Worm (Caenorhabditis elegans) whole organism, L1 larva: Measurements from ENCODE around the gene gut-2.

ENCODE experiments used
- C34B4.2 ChIP-seq: sonication (generic microtip); optimal IDR thresholded peaks from 2 replicates; lab custom pipeline; 2017; ENCODE audit warnings: mild to moderate bottlenecking, missing genetic modification characterization, missing compliant biosample characterization
- Y116A8C.19 ChIP-seq: sonication (generic microtip); optimal IDR thresholded peaks from 2 replicates; lab custom pipeline; 2016; ENCODE audit warnings: missing compliant biosample characterization, missing genetic modification characterization, borderline replicate concordance
- aha-1 ChIP-seq: fragments of 150-350 bp; optimal IDR thresholded peaks from 2 replicates; lab custom pipeline; 2014; ENCODE audit warnings: missing biosample characterization, missing genetic modification characterization
- aly-2 ChIP-seq: fragments of 150-350 bp; optimal IDR thresholded peaks from 2 replicates; lab custom pipeline; 2014; ENCODE audit warnings: missing biosample characterization, missing genetic modification characterization
- blmp-1 ChIP-seq: fragments of 150-350 bp; optimal IDR thresholded peaks from 2 replicates; lab custom pipeline; 2014; ENCODE audit warnings: missing biosample characterization, missing genetic modification characterization
- ceh-63 ChIP-seq: fragments of 200-800 bp; sonication (Bioruptor generic); optimal IDR thresholded peaks from 2 replicates; lab custom pipeline; 2018; ENCODE audit warnings: mild to moderate bottlenecking, missing genetic modification characterization, missing compliant biosample characterization
- ceh-8 ChIP-seq: fragments of 200-800 bp; sonication (Bioruptor generic); optimal IDR thresholded peaks from 2 replicates; lab custom pipeline; 2018; ENCODE audit warnings: mild to moderate bottlenecking, missing genetic modification characterization, moderate library complexity, missing compliant biosample characterization
- ceh-82 ChIP-seq, 3 experiments: fragments of 150-350 bp in 1 of 3; sonication (generic microtip) in 2 of 3; optimal IDR thresholded peaks; 2 replicates each; lab custom pipeline; 2014 to 2017; ENCODE audit warnings: missing biosample characterization in 3 of 3, missing genetic modification characterization in 3 of 3
- ceh-90 ChIP-seq: sonication (generic microtip); optimal IDR thresholded peaks from 2 replicates; lab custom pipeline; 2016; ENCODE audit warnings: missing genetic modification characterization, missing compliant biosample characterization
- ces-1 ChIP-seq: fragments of 150-350 bp; optimal IDR thresholded peaks from 2 replicates; lab custom pipeline; 2014; ENCODE audit warnings: missing biosample characterization, missing genetic modification reagents, missing genetic modification characterization
- dpl-1 ChIP-seq, 3 experiments: fragments of 150-350 bp in 2 of 3; sonication (generic microtip) in 1 of 3; optimal IDR thresholded peaks; 2 replicates each; lab custom pipeline; 2014 to 2017; ENCODE audit warnings: missing biosample characterization in 3 of 3, missing genetic modification characterization in 3 of 3, missing genetic modification reagents in 3 of 3
- efl-3 ChIP-seq: fragments of 200-800 bp; sonication (Bioruptor generic); optimal IDR thresholded peaks from 2 replicates; lab custom pipeline; 2018; ENCODE audit warnings: mild to moderate bottlenecking, missing genetic modification characterization, missing compliant biosample characterization
- elt-2 ChIP-seq: sonication (generic microtip); optimal IDR thresholded peaks from 2 replicates; lab custom pipeline; 2016; ENCODE audit warnings: missing genetic modification characterization, mild to moderate bottlenecking, inconsistent platforms, missing compliant biosample characterization, missing genetic modification reagents
- elt-3 ChIP-seq, 6 experiments: fragments of 150-350 bp in 1 of 6; sonication (generic microtip); optimal IDR thresholded peaks; 2 replicates each; lab custom pipeline; 2017 to 2018; ENCODE audit warnings: missing biosample characterization in 6 of 6, missing genetic modification characterization in 6 of 6, inconsistent platforms in 1 of 6
- ets-5 ChIP-seq: fragments of 200-800 bp; sonication (Bioruptor generic); IDR thresholded peaks from 2 replicates; pipeline ENCODE4 v1.3.6; 2022; ENCODE audit warnings: missing genetic modification characterization, missing compliant biosample characterization
- fkh-8 ChIP-seq: sonication (generic microtip); optimal IDR thresholded peaks from 2 replicates; lab custom pipeline; 2016; ENCODE audit warnings: mild to moderate bottlenecking, missing genetic modification characterization, missing compliant biosample characterization
- fos-1 ChIP-seq: fragments of 150-350 bp; optimal IDR thresholded peaks from 2 replicates; lab custom pipeline; 2014; ENCODE audit warnings: missing biosample characterization, missing genetic modification characterization
- hlh-4 ChIP-seq: sonication (generic microtip); optimal IDR thresholded peaks from 2 replicates; lab custom pipeline; 2016; ENCODE audit warnings: mild to moderate bottlenecking, missing genetic modification characterization, missing compliant biosample characterization
- irx-1 ChIP-seq: sonication (generic microtip); optimal IDR thresholded peaks from 2 replicates; lab custom pipeline; 2016; ENCODE audit warnings: missing genetic modification characterization, missing compliant biosample characterization
- lin-13 ChIP-seq: fragments of 150-350 bp; optimal IDR thresholded peaks from 2 replicates; lab custom pipeline; 2014; ENCODE audit warnings: missing biosample characterization, missing genetic modification reagents, missing genetic modification characterization
- lin-14 ChIP-seq: fragments of 200-800 bp; sonication (Bioruptor generic); optimal IDR thresholded peaks from 2 replicates; lab custom pipeline; 2018; ENCODE audit warnings: mild to moderate bottlenecking, missing genetic modification characterization, moderate library complexity, missing compliant biosample characterization
- lin-15B ChIP-seq: fragments of 150-350 bp; sonication (generic microtip); optimal IDR thresholded peaks from 3 replicates; lab custom pipeline; 2014; ENCODE audit warnings: missing biosample characterization, missing genetic modification characterization
- lir-3 ChIP-seq: sonication (generic microtip); optimal IDR thresholded peaks from 2 replicates; lab custom pipeline; 2016; ENCODE audit warnings: mild to moderate bottlenecking, missing genetic modification characterization, moderate library complexity, missing compliant biosample characterization; ENCODE audit not compliant: poor library complexity
- lsy-2 ChIP-seq, 2 experiments: fragments of 150-350 bp; optimal IDR thresholded peaks; 2 replicates each; lab custom pipeline; 2014; ENCODE audit warnings: missing biosample characterization in 2 of 2, missing genetic modification characterization in 2 of 2
- mdl-1 ChIP-seq, 2 experiments: fragments of 150-350 bp; optimal IDR thresholded peaks; 2 replicates each; lab custom pipeline; 2014 to 2017; ENCODE audit warnings: missing biosample characterization in 2 of 2, missing genetic modification characterization in 2 of 2, inconsistent platforms in 1 of 2
- mef-2 ChIP-seq: fragments of 150-350 bp; optimal IDR thresholded peaks from 2 replicates; lab custom pipeline; 2014; ENCODE audit warnings: missing biosample characterization, missing genetic modification characterization
- nhr-11 ChIP-seq: fragments of 150-350 bp; optimal IDR thresholded peaks from 2 replicates; lab custom pipeline; 2014; ENCODE audit warnings: missing biosample characterization, missing genetic modification characterization
- nhr-12 ChIP-seq: sonication (generic microtip); optimal IDR thresholded peaks from 2 replicates; lab custom pipeline; 2017; ENCODE audit warnings: missing biosample characterization, missing genetic modification characterization
- nhr-237 ChIP-seq: fragments of 150-350 bp; optimal IDR thresholded peaks from 2 replicates; lab custom pipeline; 2014; ENCODE audit warnings: missing biosample characterization, missing genetic modification characterization
- nhr-47 ChIP-seq: sonication (generic microtip); optimal IDR thresholded peaks from 2 replicates; lab custom pipeline; 2016; ENCODE audit warnings: mild to moderate bottlenecking, missing genetic modification characterization, moderate library complexity, missing compliant biosample characterization
- nhr-71 ChIP-seq: sonication (generic microtip); optimal IDR thresholded peaks from 2 replicates; lab custom pipeline; 2016; ENCODE audit warnings: mild to moderate bottlenecking, missing genetic modification characterization, moderate library complexity, missing compliant biosample characterization
- nhr-85 ChIP-seq: sonication (generic microtip); peaks from one replicate; lab custom pipeline; 2016; ENCODE audit warnings: missing genetic modification characterization, inconsistent platforms, missing compliant biosample characterization
- pag-3 ChIP-seq: sonication (generic microtip); optimal IDR thresholded peaks from 2 replicates; lab custom pipeline; 2017; ENCODE audit warnings: missing genetic modification characterization, mild to moderate bottlenecking, missing compliant biosample characterization, antibody characterized with exemption, borderline replicate concordance; ENCODE audit not compliant: insufficient read depth
- pqm-1 ChIP-seq: sonication (generic microtip); optimal IDR thresholded peaks from 3 replicates; lab custom pipeline; 2017; ENCODE audit warnings: missing biosample characterization, missing genetic modification characterization
- rnt-1 ChIP-seq: sonication (generic microtip); optimal IDR thresholded peaks from 2 replicates; lab custom pipeline; 2016; ENCODE audit warnings: mild to moderate bottlenecking, missing genetic modification characterization, moderate library complexity, missing compliant biosample characterization
- skn-1 ChIP-seq: fragments of 150-350 bp; optimal IDR thresholded peaks from 2 replicates; lab custom pipeline; 2014; ENCODE audit warnings: missing biosample characterization, missing genetic modification characterization
- snu-23 ChIP-seq: sonication (generic microtip); optimal IDR thresholded peaks from 2 replicates; lab custom pipeline; 2016; ENCODE audit warnings: missing genetic modification characterization, missing compliant biosample characterization
- tbx-2 ChIP-seq: sonication (generic microtip); optimal IDR thresholded peaks from 2 replicates; lab custom pipeline; 2016; ENCODE audit warnings: missing genetic modification characterization, missing compliant biosample characterization
- unc-62 ChIP-seq: fragments of 150-350 bp; optimal IDR thresholded peaks from 2 replicates; lab custom pipeline; 2014; ENCODE audit warnings: missing biosample characterization, missing genetic modification reagents, missing genetic modification characterization
- unc-86 ChIP-seq: sonication (generic microtip); optimal IDR thresholded peaks from 2 replicates; lab custom pipeline; 2016; ENCODE audit warnings: missing genetic modification characterization, missing compliant biosample characterization
- unc-98 ChIP-seq: fragments of 200-800 bp; sonication (Bioruptor generic); IDR thresholded peaks from 2 replicates; pipeline ENCODE4 v1.3.6; 2022; ENCODE audit warnings: missing genetic modification characterization, missing compliant biosample characterization
- vab-15 ChIP-seq: sonication (generic microtip); optimal IDR thresholded peaks from 2 replicates; lab custom pipeline; 2017; ENCODE audit warnings: missing genotype, mild to moderate bottlenecking, missing genetic modification characterization, missing compliant biosample characterization
- xbp-1 ChIP-seq: sonication (generic microtip); optimal IDR thresholded peaks from 2 replicates; lab custom pipeline; 2016; ENCODE audit warnings: missing genetic modification characterization, missing compliant biosample characterization
- zag-1 ChIP-seq: fragments of 150-350 bp; optimal IDR thresholded peaks from 2 replicates; lab custom pipeline; 2014; ENCODE audit warnings: missing biosample characterization, missing genetic modification characterization
- zip-4 ChIP-seq: fragments of 200-800 bp; sonication (Bioruptor generic); optimal IDR thresholded peaks from 2 replicates; lab custom pipeline; 2018; ENCODE audit warnings: mild to moderate bottlenecking, missing genetic modification characterization, moderate library complexity, missing compliant biosample characterization
- ztf-11 ChIP-seq, 2 experiments: sonication (generic microtip); optimal IDR thresholded peaks; 2 replicates each; lab custom pipeline; 2016 to 2017; ENCODE audit warnings: missing genetic modification characterization in 2 of 2, missing biosample characterization in 1 of 2, missing compliant biosample characterization in 1 of 2

The gut-2 gene

ce11 chrV:13462974-13463373, 34.5 kb upstream of the gut-2 start, which contains the start of gene frm-10 (continued):
- TF ChIP-seq elt-2 (peak; percentile 88), unc-86 (tag; lab: Kevin White, UChicago) (peak; percentile 26), irx-1 (tag; lab: Kevin White, UChicago) (no peak), zip-4 (peak; percentile 96), vab-15 (tag; lab: Kevin White, UChicago) (no peak), nhr-12 (tag; lab: Kevin White, UChicago) (no peak), lin-15B (no peak), fkh-8 (tag; lab: Kevin White, UChicago) (peak; percentile 60), unc-98 (GFP tag; lab: Robert Waterston, UW) (no peak), lin-13 (GFP tag; lab: Kevin White, UChicago) (peak; percentile 43), elt-3 (tag; optimal IDR thresholded peaks at IDR 0.05; lab: Kevin White, UChicago) (peak in 2 of 6 experiments; percentile 33 to 45), ceh-63 (GFP tag; lab: Kevin White, UChicago) (no peak), ceh-8 (GFP tag; lab: Kevin White, UChicago) (no peak), ets-5 (GFP tag; lab: Robert Waterston, UW) (no peak), ztf-11 (tag; optimal IDR thresholded peaks at IDR 0.05; lab: Kevin White, UChicago) (no peak), nhr-47 (tag; lab: Kevin White, UChicago) (peak; percentile 65), Y116A8C.19 (tag; lab: Kevin White, UChicago) (no peak), rnt-1 (tag; lab: Kevin White, UChicago) (peak; percentile 72)

DNA sequence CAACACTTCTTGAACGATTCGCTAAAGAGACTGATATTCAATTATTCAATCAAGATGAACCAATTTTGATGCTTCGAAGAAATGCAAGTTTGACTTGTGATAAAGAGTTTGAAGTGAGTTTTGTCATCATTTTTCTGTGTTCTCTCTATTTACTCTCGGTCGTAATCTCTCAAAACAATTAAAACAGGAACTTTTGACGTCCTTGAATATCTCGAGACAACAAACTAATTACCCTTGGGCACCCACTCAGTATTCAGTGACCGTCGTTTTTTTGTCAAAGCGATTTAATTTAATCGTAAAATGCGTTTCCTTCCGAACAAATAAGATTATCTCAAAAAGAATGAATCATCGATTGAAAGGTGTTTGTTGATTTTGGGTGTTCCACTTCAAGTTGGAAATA, 33.4 kb upstream of the gut-2 start:
- TF ChIP-seq skn-1 (tag; lab: Kevin White, UChicago), result peak; percentile 73
- peak; percentile 65 for TF ChIP-seq lin-14
- peak in 1 of 2 experiments; percentile 8 for TF ChIP-seq lsy-2 (tag; optimal IDR thresholded peaks at IDR 0.05; lab: Kevin White, UChicago)
- no peak for TF ChIP-seq mdl-1 (tag; optimal IDR thresholded peaks at IDR 0.05; lab: Kevin White, UChicago)
- peak in 1 of 6 experiments; percentile 1 for TF ChIP-seq elt-3 (tag; optimal IDR thresholded peaks at IDR 0.05; lab: Kevin White, UChicago)
- peak; percentile 35 for TF ChIP-seq blmp-1 (tag; lab: Kevin White, UChicago)
- peak; percentile 4 for TF ChIP-seq snu-23 (GFP tag; lab: Kevin White, UChicago)
- TF ChIP-seq nhr-85 (tag; lab: Kevin White, UChicago), result peak; percentile 67
- TF ChIP-seq rnt-1 (tag; lab: Kevin White, UChicago), result peak; percentile 1
- TF ChIP-seq lin-15B, result no peak
- no peak for TF ChIP-seq aly-2 (tag; lab: Kevin White, UChicago)
- TF ChIP-seq dpl-1 (GFP tag; optimal IDR thresholded peaks at IDR 0.05; lab: Kevin White, UChicago), result peak in 1 of 3 experiments; percentile 1
- peak; percentile 20 for TF ChIP-seq nhr-71 (tag; lab: Kevin White, UChicago)

DNA sequence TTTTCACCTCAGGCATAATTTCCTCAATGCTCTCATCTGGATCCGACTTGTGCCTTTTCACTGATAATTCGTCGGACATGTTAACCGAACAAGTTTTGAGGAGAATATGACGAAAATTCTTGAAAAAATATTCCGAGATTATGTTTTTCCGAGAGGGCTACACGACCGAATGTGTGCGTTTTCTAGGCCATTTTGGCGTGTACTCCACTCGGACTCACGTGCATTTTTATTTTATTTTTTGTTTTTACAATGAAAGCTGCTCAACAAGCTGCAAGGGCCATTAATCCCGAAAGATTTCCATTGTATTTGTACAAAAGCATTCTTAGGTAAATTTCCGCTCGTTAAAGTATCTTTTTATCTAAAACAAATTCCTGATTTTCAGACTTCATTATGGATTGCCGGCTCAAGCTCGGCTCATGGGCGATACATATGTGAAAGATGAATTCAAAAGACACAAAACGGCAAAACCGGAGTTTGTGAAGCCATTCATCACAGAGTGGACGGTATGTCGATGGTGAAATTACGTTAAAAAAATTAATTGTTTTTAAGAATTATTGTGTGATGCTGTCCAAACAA, 29.2 kb upstream of the gut-2 start, which contains the start of the genes F25H9.6 and F25H9.7:
Gene F25H9.6 (minus strand): TSS at position 172 of the 576 bp plus-strand sequence.
Gene F25H9.7 (plus strand): TSS at position 187 of the 576 bp plus-strand sequence.
- TF ChIP-seq fos-1 (tag; lab: Kevin White, UChicago) (peak; percentile 72), efl-3 (peak; percentile 88), ceh-82 (tag; optimal IDR thresholded peaks at IDR 0.05; lab: Kevin White, UChicago) (peak; percentile 78 to 93 (median 80)), C34B4.2 (peak; percentile 75), aha-1 (tag; lab: Kevin White, UChicago) (no peak), lir-3 (tag; lab: Kevin White, UChicago) (peak; percentile 99), ets-5 (GFP tag; lab: Robert Waterston, UW) (no peak), ceh-90 (peak; percentile 95), tbx-2 (peak; percentile 97), nhr-237 (tag; lab: Kevin White, UChicago) (no peak), hlh-4 (tag; lab: Kevin White, UChicago) (peak; percentile 87), pqm-1 (tag; lab: Kevin White, UChicago) (peak; percentile 28), lsy-2 (tag; optimal IDR thresholded peaks at IDR 0.05; lab: Kevin White, UChicago) (peak; percentile 79 to 87), xbp-1 (tag; lab: Kevin White, UChicago) (peak; percentile 91), nhr-12 (tag; lab: Kevin White, UChicago) (no peak), unc-62 (GFP tag; lab: Kevin White, UChicago) (no peak), mef-2 (peak; percentile 52), skn-1 (tag; lab: Kevin White, UChicago) (peak; percentile 51), pag-3 (tag; lab: Kevin White, UChicago) (no peak), lin-14 (peak; percentile 87), ztf-11 (tag; optimal IDR thresholded peaks at IDR 0.05; lab: Kevin White, UChicago) (peak in 1 of 2 experiments; percentile 99), ces-1 (GFP tag; lab: Kevin White, UChicago) (no peak), elt-2 (peak; percentile 87), irx-1 (tag; lab: Kevin White, UChicago) (peak; percentile 97), nhr-11 (tag; lab: Kevin White, UChicago) (peak; percentile 39), zag-1 (tag; lab: Kevin White, UChicago) (no peak), unc-86 (tag; lab: Kevin White, UChicago) (peak; percentile 88)
